Worm (Caenorhabditis elegans): ENCODE results near the gene K11H12.3.

The K11H12.3 gene

ce11 chrIV:653138-653848, 20.0 kb downstream of the K11H12.3 start, which contains the start of gene K11H12.1:
Gene K11H12.1 (minus strand): TSS chrIV:653421.
- TF ChIP-seq ZK546.5 (tag; optimal IDR thresholded peaks at IDR 0.05), result no peak
- no peak for TF ChIP-seq skn-1 (tag; optimal IDR thresholded peaks at IDR 0.05)
- TF ChIP-seq nhr-43 (tag; optimal IDR thresholded peaks at IDR 0.05; ENCODE audit: poor library complexity, severe bottlenecking), result peak; percentile 28
- no peak for TF ChIP-seq unc-39 (tag; optimal IDR thresholded peaks at IDR 0.05)

DNA sequence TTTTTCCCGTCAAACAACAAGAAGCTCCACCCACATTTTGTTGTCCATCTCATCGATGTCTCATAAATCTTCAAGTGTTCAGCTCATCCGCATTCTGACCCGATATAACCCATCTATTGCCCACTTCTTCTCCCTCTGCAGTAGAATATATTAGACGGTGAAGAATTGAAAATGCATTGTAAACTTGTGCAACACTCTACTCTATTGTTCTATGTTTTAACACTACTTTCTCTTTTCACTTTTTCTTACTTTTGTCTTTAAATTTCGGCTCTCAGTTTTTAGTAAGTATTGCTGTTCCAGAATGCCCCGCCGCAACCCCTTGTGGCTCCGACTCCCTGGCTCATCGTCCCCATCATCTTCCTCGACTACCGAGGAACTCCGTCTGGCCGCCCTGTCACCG, 23.9 kb downstream of the K11H12.3 start, which contains the start of gene K11H12.9:
K11H12.9 (plus strand) TSS at position 301 of the 400 bp plus-strand sequence.
- TF ChIP-seq aly-2 (tag; optimal IDR thresholded peaks at IDR 0.05) (no peak), unc-39 (tag; optimal IDR thresholded peaks at IDR 0.05) (no peak), nhr-43 (tag; optimal IDR thresholded peaks at IDR 0.05; ENCODE audit: poor library complexity, severe bottlenecking) (no peak), nhr-28 (tag; optimal IDR thresholded peaks at IDR 0.05) (no peak), ztf-4 (tag; optimal IDR thresholded peaks at IDR 0.05) (no peak), mdl-1 (tag; optimal IDR thresholded peaks at IDR 0.05) (no peak), ceh-28 (tag; optimal IDR thresholded peaks at IDR 0.05) (no peak), unc-62 (GFP tag; optimal IDR thresholded peaks at IDR 0.05) (no peak), nhr-77 (tag; optimal IDR thresholded peaks at IDR 0.05) (no peak), nhr-23 (tag; optimal IDR thresholded peaks at IDR 0.05) (no peak), elt-1 (tag; optimal IDR thresholded peaks at IDR 0.05) (no peak), tbx-2 (tag; optimal IDR thresholded peaks at IDR 0.05) (no peak), ceh-82 (tag; optimal IDR thresholded peaks at IDR 0.05) (no peak)

DNA sequence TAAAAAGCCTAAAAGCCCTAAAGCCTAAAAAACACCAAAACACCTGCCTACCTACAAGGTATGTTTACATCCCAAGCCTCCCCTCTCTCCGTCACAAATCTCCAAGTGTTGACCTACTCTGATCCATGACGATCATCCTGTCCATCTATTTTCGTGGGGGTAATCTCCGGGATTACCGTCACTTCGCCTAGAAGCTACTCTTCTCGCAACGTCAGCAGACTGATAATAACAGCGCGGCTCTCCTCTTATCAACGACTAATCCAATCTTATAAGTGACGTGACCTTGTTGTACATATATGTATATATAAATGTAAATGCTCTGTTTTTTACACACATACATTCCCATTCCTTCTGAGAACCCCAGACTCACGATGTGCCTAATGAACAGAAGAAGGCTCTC, 24.9 kb downstream of the K11H12.3 start:
- TF ChIP-seq nhr-23 (tag; optimal IDR thresholded peaks at IDR 0.05) (no peak), nhr-25 (tag; optimal IDR thresholded peaks at IDR 0.05) (no peak), mdl-1 (tag; optimal IDR thresholded peaks at IDR 0.05) (no peak), nfya-1 (tag; optimal IDR thresholded peaks at IDR 0.05; ENCODE audit: insufficient read depth) (no peak), ztf-4 (tag; optimal IDR thresholded peaks at IDR 0.05) (no peak), ceh-82 (tag; optimal IDR thresholded peaks at IDR 0.05) (no peak), fos-1 (tag; optimal IDR thresholded peaks at IDR 0.05) (no peak), nhr-12 (tag; optimal IDR thresholded peaks at IDR 0.05) (no peak), nhr-237 (tag; optimal IDR thresholded peaks at IDR 0.05) (no peak), ceh-16 (tag; optimal IDR thresholded peaks at IDR 0.05) (no peak), pqm-1 (tag; optimal IDR thresholded peaks at IDR 0.05) (no peak), ZK546.5 (tag; optimal IDR thresholded peaks at IDR 0.05) (no peak), tbx-2 (tag; optimal IDR thresholded peaks at IDR 0.05) (no peak), egl-27 (tag; optimal IDR thresholded peaks at IDR 0.05) (no peak)

DNA sequence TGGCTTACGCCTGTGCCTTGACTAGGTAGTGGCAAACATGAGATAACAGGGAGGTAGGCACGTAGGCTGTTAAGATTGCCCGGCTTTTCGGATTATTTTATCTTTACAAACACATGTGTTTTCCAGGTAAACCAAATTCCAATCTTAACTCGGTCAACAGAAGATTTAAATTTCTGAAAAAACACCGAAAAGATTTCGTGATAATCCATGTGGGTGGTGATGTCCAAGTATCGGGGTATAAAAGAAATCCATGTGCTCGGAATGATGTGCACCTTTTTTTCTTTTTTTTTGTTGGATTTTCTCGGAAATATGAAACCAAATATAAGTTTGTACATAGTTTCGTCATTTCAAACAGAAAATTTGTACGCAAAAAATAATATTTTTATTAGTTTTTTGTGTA, 29.8 kb downstream of the K11H12.3 start:
- TF ChIP-seq nfya-1 (tag; optimal IDR thresholded peaks at IDR 0.05; ENCODE audit: insufficient read depth) (no peak), mdl-1 (tag; optimal IDR thresholded peaks at IDR 0.05) (no peak), elt-2 (tag; optimal IDR thresholded peaks at IDR 0.05) (no peak)

- TF ChIP-seq egl-27 (tag; optimal IDR thresholded peaks at IDR 0.05) (no peak), ceh-16 (tag; optimal IDR thresholded peaks at IDR 0.05) (no peak), skn-1 (tag; optimal IDR thresholded peaks at IDR 0.05) (no peak), ceh-82 (tag; optimal IDR thresholded peaks at IDR 0.05) (no peak), nhr-28 (tag; optimal IDR thresholded peaks at IDR 0.05) (no peak), snpc-4 (tag; optimal IDR thresholded peaks at IDR 0.05) (no peak), elt-2 (tag; optimal IDR thresholded peaks at IDR 0.05) (no peak), ceh-28 (tag; optimal IDR thresholded peaks at IDR 0.05) (no peak), nhr-23 (tag; optimal IDR thresholded peaks at IDR 0.05) (no peak), pqm-1 (tag; optimal IDR thresholded peaks at IDR 0.05) (no peak), nfya-1 (tag; optimal IDR thresholded peaks at IDR 0.05; ENCODE audit: insufficient read depth) (no peak), lin-39 (tag; optimal IDR thresholded peaks at IDR 0.05) (no peak), ZK546.5 (tag; optimal IDR thresholded peaks at IDR 0.05) (no peak), nhr-25 (tag; optimal IDR thresholded peaks at IDR 0.05) (no peak), ztf-11 (tag; optimal IDR thresholded peaks at IDR 0.05) (no peak), fkh-10 (GFP tag; optimal IDR thresholded peaks at IDR 0.05) (no peak), ceh-9 (tag; optimal IDR thresholded peaks at IDR 0.05) (no peak)
Measured at ce11 chrIV:639167-639566, 34.1 kb downstream of the K11H12.3 start.

DNA sequence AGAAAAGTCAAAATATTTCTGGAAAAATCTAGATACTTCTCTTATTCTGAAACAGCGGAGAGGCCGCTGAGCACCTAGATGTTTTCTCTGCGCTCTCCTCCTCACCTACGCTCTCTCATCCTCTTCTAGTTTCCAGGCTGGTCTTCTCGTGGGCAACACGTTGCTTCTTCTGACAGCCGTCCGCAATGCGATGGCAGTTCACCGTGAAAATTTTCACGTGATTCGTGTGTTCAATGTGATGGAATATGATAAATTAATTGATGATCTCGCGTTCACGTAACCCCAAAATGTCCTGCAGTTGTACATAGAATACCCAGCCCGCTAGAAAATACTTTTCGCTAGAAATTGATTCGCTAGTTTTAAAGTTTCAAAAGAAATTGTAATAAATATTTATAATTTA, 39.7 kb downstream of the K11H12.3 start:
- no peak for TF ChIP-seq elt-2 (tag; optimal IDR thresholded peaks at IDR 0.05)
- TF ChIP-seq ztf-4 (tag; optimal IDR thresholded peaks at IDR 0.05), result no peak

Data from whole organism, L3 larva.